Fruit fly (Drosophila melanogaster) Kc167 (cell line): ENCODE measurements around the gene amx.

Source experiments
- h ChIP-seq: fragments of >200 bp; optimal IDR thresholded peaks from 3 replicates; lab custom pipeline; 2018; ENCODE audit warnings: missing external identifiers
- psq ChIP-seq: fragments of >200 bp; optimal IDR thresholded peaks from 2 replicates; lab custom pipeline; 2017; ENCODE audit warnings: missing external identifiers

dm6 chrX:9291270-9291669 is 44.1 kb upstream of the amx start:
- TF ChIP-seq psq (no peak), h (lab: Kevin White, UChicago) (no peak)
